Fruit fly (Drosophila melanogaster) whole organism, embryonic: Measurements from ENCODE around the gene Idh3b.

Experiments
- ATbp ChIP-seq: fragments of 200-800 bp; sonication (Bioruptor generic); optimal IDR thresholded peaks from 2 replicates; lab custom pipeline; 2017; ENCODE audit warnings: missing biosample characterization, mild to moderate bottlenecking, missing genetic modification characterization, missing genetic modification reagents
- CG10209 ChIP-seq: fragments of 200-800 bp; sonication (Bioruptor generic); optimal IDR thresholded peaks from 3 replicates; lab custom pipeline; 2017; ENCODE audit warnings: missing biosample characterization, mild to moderate bottlenecking, missing genetic modification characterization, missing genetic modification reagents
- CG10274 ChIP-seq: fragments of 200-800 bp; sonication (Bioruptor generic); optimal IDR thresholded peaks from 3 replicates; lab custom pipeline; 2017; ENCODE audit warnings: missing biosample characterization, mild to moderate bottlenecking, missing genetic modification characterization
- CG11456 ChIP-seq: fragments of 200-800 bp; sonication (Bioruptor generic); IDR thresholded peaks from 3 replicates; pipeline ENCODE4 v1.3.6; 2022; ENCODE audit warnings: missing biosample characterization, missing genetic modification characterization
- CG12659 ChIP-seq: fragments of 200-800 bp; sonication (Bioruptor generic); optimal IDR thresholded peaks from 3 replicates; lab custom pipeline; 2017; ENCODE audit warnings: mild to moderate bottlenecking, missing biosample characterization, missing genetic modification reagents, missing genetic modification characterization
- CG13424 ChIP-seq: fragments of 200-800 bp; sonication (Bioruptor generic); optimal IDR thresholded peaks from 2 replicates; lab custom pipeline; 2019; ENCODE audit warnings: missing biosample characterization, mild to moderate bottlenecking, missing genetic modification characterization, moderate library complexity
- CG13894 ChIP-seq: fragments of 200-800 bp; sonication (Bioruptor generic); optimal IDR thresholded peaks from 3 replicates; lab custom pipeline; 2018; ENCODE audit warnings: missing biosample characterization, mild to moderate bottlenecking, missing genetic modification characterization, moderate library complexity
- CG15601 ChIP-seq: fragments of 200-800 bp; sonication (Bioruptor generic); optimal IDR thresholded peaks from 3 replicates; lab custom pipeline; 2019; ENCODE audit warnings: missing biosample characterization, mild to moderate bottlenecking, missing genetic modification characterization, moderate library complexity
- CG16813 ChIP-seq: fragments of 200-800 bp; sonication (Bioruptor generic); IDR thresholded peaks from 3 replicates; pipeline ENCODE4 v1.3.6; 2022; ENCODE audit warnings: missing biosample characterization, missing genetic modification characterization; ENCODE audit not compliant: partially characterized antibody
- CG17385 ChIP-seq: fragments of 200-800 bp; sonication (Bioruptor generic); optimal IDR thresholded peaks from 3 replicates; lab custom pipeline; 2018; ENCODE audit warnings: missing biosample characterization, mild to moderate bottlenecking, missing genetic modification characterization
- CG2875 ChIP-seq: fragments of 200-800 bp; sonication (Bioruptor generic); optimal IDR thresholded peaks from 2 replicates; lab custom pipeline; 2017; ENCODE audit warnings: missing biosample characterization, mild to moderate bottlenecking, missing genetic modification characterization, missing genetic modification reagents
- CG4854 ChIP-seq: fragments of 200-800 bp; sonication (Bioruptor generic); optimal IDR thresholded peaks from 2 replicates; lab custom pipeline; 2016; ENCODE audit warnings: missing biosample characterization, missing genetic modification characterization, inconsistent platforms
- CG6175 ChIP-seq: fragments of 200-800 bp; sonication (Bioruptor generic); IDR thresholded peaks from 3 replicates; pipeline ENCODE4 v1.3.6; 2022; ENCODE audit warnings: missing biosample characterization, missing genetic modification characterization
- CG7987 ChIP-seq: fragments of 200-800 bp; sonication (Bioruptor generic); optimal IDR thresholded peaks from 2 replicates; lab custom pipeline; 2018; ENCODE audit warnings: missing biosample characterization, mild to moderate bottlenecking, missing genetic modification characterization, moderate library complexity
- CG8944 ChIP-seq: fragments of 200-800 bp; sonication (Bioruptor generic); optimal IDR thresholded peaks from 3 replicates; lab custom pipeline; 2016; ENCODE audit warnings: missing biosample characterization, missing genetic modification characterization
- CG9797 ChIP-seq: fragments of 200-800 bp; sonication (Bioruptor generic); optimal IDR thresholded peaks from 3 replicates; lab custom pipeline; 2018; ENCODE audit warnings: missing biosample characterization, mild to moderate bottlenecking, missing genetic modification characterization
- CrebB ChIP-seq: fragments of 200-800 bp; sonication (Bioruptor generic); optimal IDR thresholded peaks from 3 replicates; lab custom pipeline; 2018; ENCODE audit warnings: missing biosample characterization, mild to moderate bottlenecking, missing genetic modification characterization
- Dp ChIP-seq: fragments of 200-800 bp; sonication (Bioruptor generic); optimal IDR thresholded peaks from 2 replicates; lab custom pipeline; 2018; ENCODE audit warnings: missing biosample characterization, mild to moderate bottlenecking, missing genetic modification characterization, moderate library complexity
- Drgx ChIP-seq: fragments of 200-800 bp; sonication (Bioruptor generic); IDR thresholded peaks from 2 replicates; pipeline ENCODE4 v1.3.6; 2022; ENCODE audit warnings: missing biosample characterization, missing genetic modification characterization
- Hmr ChIP-seq: fragments of 200-800 bp; sonication (Bioruptor generic); optimal IDR thresholded peaks from 3 replicates; lab custom pipeline; 2017; ENCODE audit warnings: mild to moderate bottlenecking, missing biosample characterization, missing genetic modification reagents, missing genetic modification characterization
- Myb ChIP-seq: fragments of 200-800 bp; sonication (Bioruptor generic); optimal IDR thresholded peaks from 2 replicates; lab custom pipeline; 2016; ENCODE audit warnings: missing biosample characterization, missing genetic modification characterization
- NC2α ChIP-seq: fragments of 200-800 bp; sonication (Bioruptor generic); optimal IDR thresholded peaks from 2 replicates; lab custom pipeline; 2016; ENCODE audit warnings: missing biosample characterization, missing genetic modification characterization
- NFAT ChIP-seq: fragments of 200-800 bp; sonication (Bioruptor generic); IDR thresholded peaks from 2 replicates; pipeline ENCODE4 v1.3.6; 2022; ENCODE audit warnings: missing biosample characterization, missing genetic modification characterization
- Nf-YA ChIP-seq: fragments of 200-800 bp; sonication (Bioruptor generic); IDR thresholded peaks from 2 replicates; pipeline ENCODE4 v1.3.6; 2022; ENCODE audit warnings: missing biosample characterization, missing genetic modification characterization
- Nf-YB ChIP-seq: fragments of 200-800 bp; sonication (Bioruptor generic); optimal IDR thresholded peaks from 3 replicates; lab custom pipeline; 2019; ENCODE audit warnings: missing biosample characterization, mild to moderate bottlenecking, missing genetic modification characterization, moderate library complexity
- Nf-YC ChIP-seq: fragments of 200-800 bp; optimal IDR thresholded peaks from 3 replicates; lab custom pipeline; 2019; ENCODE audit warnings: missing biosample characterization, mild to moderate bottlenecking, missing genetic modification characterization, moderate library complexity
- Pdp1 ChIP-seq, 2 experiments: fragments of 200-800 bp; sonication (Bioruptor generic); optimal IDR thresholded peaks; 3 replicates each; lab custom pipeline; 2016; ENCODE audit warnings: missing biosample characterization in 2 of 2, missing genetic modification characterization in 2 of 2, mild to moderate bottlenecking in 1 of 2, moderate library complexity in 1 of 2
- Rfx ChIP-seq: fragments of 200-800 bp; sonication (Bioruptor generic); IDR thresholded peaks from 2 replicates; pipeline ENCODE4 v1.3.6; 2022; ENCODE audit warnings: missing biosample characterization, missing genetic modification characterization
- Rx ChIP-seq: fragments of 200-800 bp; sonication (Bioruptor generic); IDR thresholded peaks from 2 replicates; pipeline ENCODE4 v1.3.6; 2022; ENCODE audit warnings: missing biosample characterization, missing genetic modification characterization
- Sry-β ChIP-seq: fragments of 200-800 bp; sonication (Bioruptor generic); optimal IDR thresholded peaks from 2 replicates; lab custom pipeline; 2018; ENCODE audit warnings: missing biosample characterization, mild to moderate bottlenecking, missing genetic modification characterization, moderate library complexity
- Ssrp ChIP-seq: fragments of 200-800 bp; sonication (Bioruptor generic); optimal IDR thresholded peaks from 2 replicates; lab custom pipeline; 2018; ENCODE audit warnings: missing biosample characterization, mild to moderate bottlenecking, missing genetic modification characterization, moderate library complexity
- ap ChIP-seq: fragments of 200-800 bp; sonication (Bioruptor generic); IDR thresholded peaks from 2 replicates; pipeline ENCODE4 v1.3.6; 2022; ENCODE audit warnings: missing biosample characterization, missing genetic modification characterization
- bbx ChIP-seq: fragments of 200-800 bp; sonication (Bioruptor generic); IDR thresholded peaks from 2 replicates; pipeline ENCODE4 v1.3.6; 2022; ENCODE audit warnings: missing biosample characterization, missing genetic modification characterization; ENCODE audit not compliant: partially characterized antibody
- bowl ChIP-seq: fragments of 200-800 bp; sonication (Bioruptor generic); IDR thresholded peaks from 2 replicates; pipeline ENCODE4 v1.3.6; 2022; ENCODE audit warnings: missing biosample characterization, missing genetic modification characterization
- caup ChIP-seq: fragments of 200-800 bp; sonication (Bioruptor generic); optimal IDR thresholded peaks from 3 replicates; lab custom pipeline; 2017; ENCODE audit warnings: missing biosample characterization, mild to moderate bottlenecking, missing genetic modification characterization, moderate library complexity; ENCODE audit not compliant: severe bottlenecking
- chinmo ChIP-seq: fragments of 200-800 bp; sonication (Bioruptor generic); IDR thresholded peaks from 4 replicates; pipeline ENCODE4 v1.3.6; 2022; ENCODE audit warnings: missing biosample characterization, missing genetic modification characterization; ENCODE audit not compliant: partially characterized antibody
- ci ChIP-seq: fragments of 200-800 bp; sonication (Bioruptor generic); IDR thresholded peaks from 3 replicates; pipeline ENCODE4 v1.3.6; 2022; ENCODE audit warnings: missing biosample characterization, missing genetic modification characterization
- fu2 ChIP-seq: fragments of 200-800 bp; sonication (Bioruptor generic); optimal IDR thresholded peaks from 2 replicates; lab custom pipeline; 2016; ENCODE audit warnings: missing biosample characterization, missing genetic modification characterization
- her ChIP-seq: fragments of 200-800 bp; sonication (Bioruptor generic); optimal IDR thresholded peaks from 2 replicates; lab custom pipeline; 2016; ENCODE audit warnings: missing biosample characterization, missing genetic modification characterization
- inv ChIP-seq: fragments of 200-800 bp; sonication (Bioruptor generic); IDR thresholded peaks from 2 replicates; pipeline ENCODE4 v1.3.6; 2022; ENCODE audit warnings: missing biosample characterization, missing genetic modification characterization; ENCODE audit not compliant: partially characterized antibody
- kah ChIP-seq: fragments of 200-800 bp; sonication (Bioruptor generic); optimal IDR thresholded peaks from 2 replicates; lab custom pipeline; 2018; ENCODE audit warnings: missing biosample characterization, mild to moderate bottlenecking, missing genetic modification characterization
- luna ChIP-seq: fragments of 200-800 bp; sonication (Bioruptor generic); optimal IDR thresholded peaks from 2 replicates; lab custom pipeline; 2016; ENCODE audit warnings: missing biosample characterization, missing genetic modification characterization
- p53 ChIP-seq: fragments of 200-800 bp; sonication (Bioruptor generic); optimal IDR thresholded peaks from 2 replicates; lab custom pipeline; 2016; ENCODE audit warnings: missing biosample characterization, missing genetic modification characterization
- pfk ChIP-seq: fragments of 200-800 bp; sonication (Bioruptor generic); optimal IDR thresholded peaks from 2 replicates; lab custom pipeline; 2018; ENCODE audit warnings: missing biosample characterization, mild to moderate bottlenecking, missing genetic modification characterization, moderate library complexity
- pita ChIP-seq: fragments of 200-800 bp; sonication (Bioruptor generic); optimal IDR thresholded peaks from 2 replicates; lab custom pipeline; 2017; ENCODE audit warnings: missing biosample characterization, mild to moderate bottlenecking, missing genetic modification characterization
- schlank ChIP-seq: fragments of 200-800 bp; sonication (Bioruptor generic); optimal IDR thresholded peaks from 2 replicates; lab custom pipeline; 2018; ENCODE audit warnings: missing biosample characterization, mild to moderate bottlenecking, missing genetic modification characterization
- so ChIP-seq: fragments of 200-800 bp; sonication (Bioruptor generic); IDR thresholded peaks from 3 replicates; pipeline ENCODE4 v1.3.6; 2022; ENCODE audit warnings: missing biosample characterization, missing genetic modification characterization
- stwl ChIP-seq: fragments of 200-800 bp; sonication (Bioruptor generic); optimal IDR thresholded peaks from 3 replicates; lab custom pipeline; 2018; ENCODE audit warnings: missing biosample characterization, mild to moderate bottlenecking, missing genetic modification characterization, moderate library complexity
- usp ChIP-seq: fragments of >200 bp; optimal IDR thresholded peaks from 2 replicates; lab custom pipeline; 2017; ENCODE audit warnings: missing biosample characterization, missing genetic modification characterization
- wek ChIP-seq: fragments of 200-800 bp; sonication (Bioruptor generic); optimal IDR thresholded peaks from 3 replicates; lab custom pipeline; 2018; ENCODE audit warnings: missing biosample characterization, mild to moderate bottlenecking, missing genetic modification characterization, moderate library complexity

Gene Idh3b

DNA sequence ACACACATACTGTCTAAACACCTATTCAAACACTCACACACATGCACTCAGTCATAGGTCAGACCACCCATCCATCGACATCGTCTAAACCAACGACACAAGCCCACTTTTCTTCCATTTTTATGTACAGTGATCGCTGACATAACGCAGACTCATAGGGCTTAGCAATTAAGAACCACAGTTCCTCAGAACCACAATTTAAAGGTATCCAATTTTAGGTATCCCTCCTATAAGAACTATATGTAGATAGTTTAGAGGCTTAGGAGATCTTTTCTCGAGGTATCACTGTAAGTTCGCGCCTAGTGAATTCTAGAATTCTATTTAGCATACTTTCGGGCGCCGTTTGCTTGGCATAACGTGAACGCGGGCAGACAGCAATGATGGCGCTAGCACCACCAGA, 26.3 kb downstream of the Idh3b start (continued):
- TF ChIP-seq chinmo (GFP tag; lab: Robert Waterston, UW) (no peak), inv (GFP tag; lab: Robert Waterston, UW) (no peak), luna (GFP tag; lab: Kevin White, UChicago) (no peak), Drgx (GFP tag; lab: Robert Waterston, UW) (peak; percentile 82), usp (no peak), p53 (GFP tag; lab: Kevin White, UChicago) (no peak), CG9797 (GFP tag; lab: Kevin White, UChicago) (no peak), so (GFP tag; lab: Robert Waterston, UW) (no peak), CG2875 (GFP tag; lab: Kevin White, UChicago) (no peak), CG10274 (GFP tag; lab: Kevin White, UChicago) (no peak), CG16813 (GFP tag; lab: Robert Waterston, UW) (no peak), Nf-YA (GFP tag; lab: Robert Waterston, UW) (peak; percentile 39; the same call in 1 of the 2 replicates), Dp (GFP tag; lab: Kevin White, UChicago) (no peak), CG13424 (tag; lab: Kevin White, UChicago) (no peak), bbx (GFP tag; lab: Robert Waterston, UW) (no peak), CG8944 (GFP tag; lab: Kevin White, UChicago) (peak; percentile 8), CG12659 (GFP tag; lab: Kevin White, UChicago) (no peak), pfk (GFP tag; lab: Kevin White, UChicago) (no peak), CG15601 (tag; lab: Kevin White, UChicago) (no peak), CG17385 (GFP tag; lab: Kevin White, UChicago) (peak; percentile 23), bowl (GFP tag; lab: Robert Waterston, UW) (no peak), CG6175 (GFP tag; lab: Robert Waterston, UW) (no peak), pita (GFP tag; lab: Kevin White, UChicago) (no peak), ap (GFP tag; lab: Robert Waterston, UW) (peak; percentile 17; the same call in 1 of the 2 replicates), Nf-YB (GFP tag; lab: Kevin White, UChicago) (no peak), wek (GFP tag; lab: Kevin White, UChicago) (no peak), kah (GFP tag; lab: Kevin White, UChicago) (no peak), her (GFP tag; lab: Kevin White, UChicago) (no peak), Pdp1 (GFP tag; optimal IDR thresholded peaks at IDR 0.05; lab: Kevin White, UChicago) (no peak), caup (GFP tag; lab: Kevin White, UChicago) (no peak), Myb (GFP tag; lab: Kevin White, UChicago) (no peak), ci (peak; percentile 81; the same call in 2 of the 3 replicates), CG7987 (GFP tag; lab: Kevin White, UChicago) (no peak), Rx (GFP tag; lab: Robert Waterston, UW) (peak; percentile 29; the same call in 1 of the 2 replicates), fu2 (GFP tag; lab: Kevin White, UChicago) (no peak), Rfx (peak; percentile 61; the same call in 1 of the 2 replicates), schlank (tag; lab: Kevin White, UChicago) (no peak), Hmr (GFP tag; lab: Kevin White, UChicago) (no peak), Nf-YC (tag; lab: Kevin White, UChicago) (no peak), stwl (no peak), CG11456 (GFP tag; lab: Robert Waterston, UW) (peak; percentile 75), CG4854 (GFP tag; lab: Kevin White, UChicago) (no peak), Ssrp (no peak), CG10209 (GFP tag; lab: Kevin White, UChicago) (peak; percentile 22), CrebB (tag; lab: Kevin White, UChicago) (no peak), ATbp (GFP tag; lab: Kevin White, UChicago) (no peak), NC2α (GFP tag; lab: Kevin White, UChicago) (no peak), Sry-β (no peak), NFAT (GFP tag; lab: Robert Waterston, UW) (peak; percentile 61; the same call in 1 of the 2 replicates), CG13894 (tag; lab: Kevin White, UChicago) (no peak)
